Fruit fly (Drosophila melanogaster) whole organism, embryonic: ENCODE measurements around the gene Ask1.

ENCODE experiments used
- Asciz ChIP-seq: fragments of 200-800 bp; sonication (Bioruptor generic); optimal IDR thresholded peaks from 2 replicates; lab custom pipeline; 2017; ENCODE audit warnings: missing biosample characterization, mild to moderate bottlenecking, missing genetic modification characterization, missing genetic modification reagents
- BEAF-32 ChIP-seq: fragments of 200-800 bp; sonication (Bioruptor generic); optimal IDR thresholded peaks from 3 replicates; lab custom pipeline; 2017; ENCODE audit warnings: missing biosample characterization, missing genetic modification characterization, mild to moderate bottlenecking, moderate library complexity, missing genetic modification reagents
- BtbVII ChIP-seq: fragments of 200-800 bp; sonication (Bioruptor generic); optimal IDR thresholded peaks from 3 replicates; lab custom pipeline; 2017; ENCODE audit warnings: missing biosample characterization, mild to moderate bottlenecking, missing genetic modification characterization
- CG11247 ChIP-seq: fragments of 200-800 bp; sonication (Bioruptor generic); IDR thresholded peaks from 2 replicates; pipeline ENCODE4 v1.3.6; 2022; ENCODE audit warnings: missing biosample characterization, missing genetic modification characterization
- CG11398 ChIP-seq: fragments of 200-800 bp; sonication (Bioruptor generic); optimal IDR thresholded peaks from 2 replicates; lab custom pipeline; 2016; ENCODE audit warnings: missing biosample characterization, missing genetic modification characterization
- CG11695 ChIP-seq: fragments of 200-800 bp; sonication (Bioruptor generic); IDR thresholded peaks from 3 replicates; pipeline ENCODE4 v1.3.6; 2022; ENCODE audit warnings: missing biosample characterization, missing genetic modification characterization
- CG11723 ChIP-seq: fragments of 200-800 bp; sonication (Bioruptor generic); optimal IDR thresholded peaks from 2 replicates; lab custom pipeline; 2017; ENCODE audit warnings: missing biosample characterization, mild to moderate bottlenecking, missing genetic modification characterization
- CG13624 ChIP-seq: fragments of 200-800 bp; sonication (Bioruptor generic); optimal IDR thresholded peaks from 2 replicates; lab custom pipeline; 2016; ENCODE audit warnings: missing biosample characterization, missing genetic modification characterization
- CG13775 ChIP-seq: fragments of 200-800 bp; sonication (Bioruptor generic); optimal IDR thresholded peaks from 3 replicates; lab custom pipeline; 2017; ENCODE audit warnings: missing biosample characterization, mild to moderate bottlenecking, missing genetic modification characterization
- CG1603 ChIP-seq: fragments of 200-800 bp; sonication (Bioruptor generic); optimal IDR thresholded peaks from 2 replicates; lab custom pipeline; 2019; ENCODE audit warnings: missing biosample characterization, mild to moderate bottlenecking, missing genetic modification characterization, moderate library complexity
- CG1647 ChIP-seq: fragments of 200-800 bp; sonication (Bioruptor generic); optimal IDR thresholded peaks from 3 replicates; lab custom pipeline; 2016; ENCODE audit warnings: missing biosample characterization, missing genetic modification characterization
- CG16815 ChIP-seq: fragments of 200-800 bp; sonication (Bioruptor generic); optimal IDR thresholded peaks from 3 replicates; lab custom pipeline; 2017; ENCODE audit warnings: missing biosample characterization, mild to moderate bottlenecking, missing genetic modification characterization
- CG17802 ChIP-seq: fragments of 200-800 bp; sonication (Bioruptor generic); optimal IDR thresholded peaks from 2 replicates; lab custom pipeline; 2018; ENCODE audit warnings: missing biosample characterization, mild to moderate bottlenecking, missing genetic modification characterization, moderate library complexity
- CG18476 ChIP-seq: fragments of 200-800 bp; sonication (Bioruptor generic); optimal IDR thresholded peaks from 2 replicates; lab custom pipeline; 2016; ENCODE audit warnings: missing biosample characterization, mild to moderate bottlenecking, missing genetic modification characterization
- CG30403 ChIP-seq: fragments of 200-800 bp; sonication (Bioruptor generic); optimal IDR thresholded peaks from 3 replicates; lab custom pipeline; 2016; ENCODE audit warnings: missing biosample characterization, missing genetic modification characterization
- CG3281 ChIP-seq: fragments of 200-800 bp; sonication (Bioruptor generic); optimal IDR thresholded peaks from 3 replicates; lab custom pipeline; 2017; ENCODE audit warnings: missing biosample characterization, mild to moderate bottlenecking, missing genetic modification characterization
- CG3995 ChIP-seq: fragments of 200-800 bp; sonication (Bioruptor generic); optimal IDR thresholded peaks from 3 replicates; lab custom pipeline; 2016; ENCODE audit warnings: missing biosample characterization, missing genetic modification characterization
- CG4282 ChIP-seq: fragments of 200-800 bp; sonication (Bioruptor generic); optimal IDR thresholded peaks from 2 replicates; lab custom pipeline; 2016; ENCODE audit warnings: missing biosample characterization, missing genetic modification characterization
- CG4424 ChIP-seq: fragments of 200-800 bp; sonication (Bioruptor generic); optimal IDR thresholded peaks from 3 replicates; lab custom pipeline; 2016; ENCODE audit warnings: missing biosample characterization, missing genetic modification characterization
- CG6689 ChIP-seq: fragments of 200-800 bp; sonication (Bioruptor generic); IDR thresholded peaks from 2 replicates; pipeline ENCODE4 v1.3.6; 2022; ENCODE audit warnings: missing biosample characterization, missing genetic modification characterization
- CG7987 ChIP-seq: fragments of 200-800 bp; sonication (Bioruptor generic); optimal IDR thresholded peaks from 2 replicates; lab custom pipeline; 2018; ENCODE audit warnings: missing biosample characterization, mild to moderate bottlenecking, missing genetic modification characterization, moderate library complexity
- Camta ChIP-seq: fragments of 200-800 bp; sonication (Bioruptor generic); optimal IDR thresholded peaks from 2 replicates; lab custom pipeline; 2016; ENCODE audit warnings: missing biosample characterization, missing genetic modification characterization
- Elba2 ChIP-seq: fragments of 200-800 bp; sonication (Bioruptor generic); optimal IDR thresholded peaks from 3 replicates; lab custom pipeline; 2016; ENCODE audit warnings: missing biosample characterization, missing genetic modification characterization
- Fer3 ChIP-seq: fragments of 200-800 bp; sonication (Bioruptor generic); optimal IDR thresholded peaks from 2 replicates; lab custom pipeline; 2018; ENCODE audit warnings: missing biosample characterization, mild to moderate bottlenecking, missing genetic modification characterization, moderate library complexity
- Hand ChIP-seq: fragments of 200-800 bp; sonication (Bioruptor generic); optimal IDR thresholded peaks from 2 replicates; lab custom pipeline; 2017; ENCODE audit warnings: mild to moderate bottlenecking, missing biosample characterization, missing genetic modification reagents, missing genetic modification characterization
- Lhr ChIP-seq: fragments of 200-800 bp; sonication (Bioruptor generic); optimal IDR thresholded peaks from 3 replicates; lab custom pipeline; 2017; ENCODE audit warnings: mild to moderate bottlenecking, missing biosample characterization, missing genetic modification reagents, missing genetic modification characterization
- Lim3 ChIP-seq: fragments of 200-800 bp; sonication (Bioruptor generic); IDR thresholded peaks from 2 replicates; pipeline ENCODE4 v1.3.6; 2022; ENCODE audit warnings: missing biosample characterization, missing genetic modification characterization
- MESR4 ChIP-seq: fragments of 200-800 bp; sonication (Bioruptor generic); optimal IDR thresholded peaks from 2 replicates; lab custom pipeline; 2018; ENCODE audit warnings: missing biosample characterization, mild to moderate bottlenecking, missing genetic modification characterization, moderate library complexity
- Meics ChIP-seq: fragments of 200-800 bp; sonication (Bioruptor generic); optimal IDR thresholded peaks from 2 replicates; lab custom pipeline; 2017; ENCODE audit warnings: missing biosample characterization, mild to moderate bottlenecking, missing genetic modification characterization
- Nf-YA ChIP-seq: fragments of 200-800 bp; sonication (Bioruptor generic); IDR thresholded peaks from 2 replicates; pipeline ENCODE4 v1.3.6; 2022; ENCODE audit warnings: missing biosample characterization, missing genetic modification characterization
- Nf-YB ChIP-seq: fragments of 200-800 bp; sonication (Bioruptor generic); optimal IDR thresholded peaks from 3 replicates; lab custom pipeline; 2019; ENCODE audit warnings: missing biosample characterization, mild to moderate bottlenecking, missing genetic modification characterization, moderate library complexity
- NfI ChIP-seq: fragments of 200-800 bp; sonication (Bioruptor generic); optimal IDR thresholded peaks from 3 replicates; lab custom pipeline; 2018; ENCODE audit warnings: missing biosample characterization, mild to moderate bottlenecking, missing genetic modification characterization, moderate library complexity
- Vsx1 ChIP-seq: fragments of 200-800 bp; sonication (Bioruptor generic); optimal IDR thresholded peaks from 2 replicates; lab custom pipeline; 2017; ENCODE audit warnings: missing biosample characterization, mild to moderate bottlenecking, missing genetic modification characterization, missing genetic modification reagents
- aop ChIP-seq: fragments of 200-800 bp; sonication (Bioruptor generic); IDR thresholded peaks from 2 replicates; pipeline ENCODE4 v1.3.6; 2022; ENCODE audit warnings: missing biosample characterization, missing genetic modification characterization
- bbx ChIP-seq: fragments of 200-800 bp; sonication (Bioruptor generic); IDR thresholded peaks from 2 replicates; pipeline ENCODE4 v1.3.6; 2022; ENCODE audit warnings: missing biosample characterization, missing genetic modification characterization; ENCODE audit not compliant: partially characterized antibody
- corto ChIP-seq: fragments of 200-800 bp; sonication (Bioruptor generic); optimal IDR thresholded peaks from 2 replicates; lab custom pipeline; 2016; ENCODE audit warnings: missing biosample characterization, mild to moderate bottlenecking, missing genetic modification characterization, moderate library complexity
- crol ChIP-seq: fragments of 200-800 bp; sonication (Bioruptor generic); IDR thresholded peaks from 2 replicates; pipeline ENCODE4 v1.3.6; 2022; ENCODE audit warnings: missing biosample characterization, missing genetic modification characterization
- cwo ChIP-seq: fragments of 200-800 bp; sonication (Bioruptor generic); optimal IDR thresholded peaks from 3 replicates; lab custom pipeline; 2017; ENCODE audit warnings: missing biosample characterization, missing genetic modification characterization, mild to moderate bottlenecking, moderate library complexity, missing genetic modification reagents
- emc ChIP-seq: fragments of 200-800 bp; sonication (Bioruptor generic); optimal IDR thresholded peaks from 2 replicates; lab custom pipeline; 2016; ENCODE audit warnings: missing biosample characterization, missing genetic modification characterization
- gcm2 ChIP-seq: fragments of 200-800 bp; sonication (Bioruptor generic); optimal IDR thresholded peaks from 2 replicates; lab custom pipeline; 2016; ENCODE audit warnings: missing biosample characterization, missing genetic modification characterization
- her ChIP-seq: fragments of 200-800 bp; sonication (Bioruptor generic); optimal IDR thresholded peaks from 2 replicates; lab custom pipeline; 2016; ENCODE audit warnings: missing biosample characterization, missing genetic modification characterization
- mld ChIP-seq: fragments of 200-800 bp; sonication (Bioruptor generic); IDR thresholded peaks from 3 replicates; pipeline ENCODE4 v1.3.6; 2022; ENCODE audit warnings: missing biosample characterization, missing genetic modification characterization; ENCODE audit not compliant: partially characterized antibody
- stwl ChIP-seq: fragments of 200-800 bp; sonication (Bioruptor generic); optimal IDR thresholded peaks from 3 replicates; lab custom pipeline; 2018; ENCODE audit warnings: missing biosample characterization, mild to moderate bottlenecking, missing genetic modification characterization, moderate library complexity
- tll ChIP-seq, 2 experiments: fragments of 200-800 bp in 1 of 2; fragments of >200 bp in 1 of 2; sonication (Bioruptor generic) in 1 of 2; optimal IDR thresholded peaks; 2 replicates each; lab custom pipeline; 2017 to 2019; ENCODE audit warnings: missing biosample characterization in 2 of 2, missing genetic modification characterization in 2 of 2, mild to moderate bottlenecking in 1 of 2, moderate library complexity in 1 of 2
- tna ChIP-seq: fragments of 200-800 bp; sonication (Bioruptor generic); IDR thresholded peaks from 2 replicates; pipeline ENCODE4 v1.3.6; 2022; ENCODE audit warnings: missing biosample characterization, missing genetic modification characterization; ENCODE audit not compliant: partially characterized antibody
- twi ChIP-seq: fragments of 200-800 bp; optimal IDR thresholded peaks from 2 replicates; lab custom pipeline; 2019; ENCODE audit warnings: missing biosample characterization, mild to moderate bottlenecking, missing genetic modification characterization, moderate library complexity
- zen2 ChIP-seq: fragments of 200-800 bp; sonication (Bioruptor generic); IDR thresholded peaks from 3 replicates; pipeline ENCODE4 v1.3.6; 2022; ENCODE audit warnings: missing biosample characterization, missing genetic modification characterization; ENCODE audit not compliant: partially characterized antibody
- zfh1 ChIP-seq: fragments of 200-800 bp; sonication (Bioruptor generic); IDR thresholded peaks from 3 replicates; pipeline ENCODE4 v1.3.6; 2022; ENCODE audit warnings: missing biosample characterization, missing genetic modification characterization

Gene Ask1

dm6 chr3R:19875118-19875887, 4.2 kb upstream of the Ask1 start, which contains the start of gene Mrp5 (continued):
- TF ChIP-seq Lhr (GFP tag; lab: Kevin White, UChicago) = no peak
- TF ChIP-seq CG4282 (GFP tag; lab: Kevin White, UChicago) = no peak
- no peak for TF ChIP-seq gcm2
- peak; percentile 17 for TF ChIP-seq CG13624 (GFP tag; lab: Kevin White, UChicago)
- no peak for TF ChIP-seq BtbVII
- TF ChIP-seq CG13775 (GFP tag; lab: Kevin White, UChicago) = peak; percentile 51
- no peak for TF ChIP-seq Elba2 (GFP tag; lab: Kevin White, UChicago)
- TF ChIP-seq CG3281 (GFP tag; lab: Kevin White, UChicago) = peak; percentile 26
- no peak for TF ChIP-seq BEAF-32 (GFP tag; lab: Kevin White, UChicago)
- peak; percentile 57 for TF ChIP-seq CG6689
- no peak for TF ChIP-seq Lim3 (GFP tag; lab: Robert Waterston, UW)
- no peak for TF ChIP-seq corto (GFP tag; lab: Kevin White, UChicago)
- peak; percentile 15; the same call in 1 of the 2 replicates for TF ChIP-seq tna
- peak; percentile 70 for TF ChIP-seq zfh1
- peak; percentile 42 for TF ChIP-seq NfI (GFP tag; lab: Kevin White, UChicago)
- no peak for TF ChIP-seq CG1603 (tag; lab: Kevin White, UChicago)
- no peak for TF ChIP-seq mld (GFP tag; lab: Robert Waterston, UW)
- no peak for TF ChIP-seq CG16815
- TF ChIP-seq Nf-YA = 0 out of 2 replicates have a peak, but pooled peaks have one; percentile 37
- peak; percentile 34; the same call in 1 of the 2 replicates for TF ChIP-seq bbx (GFP tag; lab: Robert Waterston, UW)
- TF ChIP-seq cwo (GFP tag; lab: Kevin White, UChicago) = no peak
- peak; percentile 5 for TF ChIP-seq Camta (GFP tag; lab: Kevin White, UChicago)
- TF ChIP-seq CG11723 (GFP tag; lab: Kevin White, UChicago) = no peak
- no peak for TF ChIP-seq twi
- TF ChIP-seq Fer3 (tag; lab: Kevin White, UChicago) = peak; percentile 15
- no peak for TF ChIP-seq Vsx1 (GFP tag; lab: Kevin White, UChicago)
- TF ChIP-seq CG4424 (GFP tag; lab: Kevin White, UChicago) = peak; percentile 30
- TF ChIP-seq her (GFP tag; lab: Kevin White, UChicago) = no peak
- no peak for TF ChIP-seq CG18476 (GFP tag; lab: Kevin White, UChicago)
- peak; percentile 49; the same call in 1 of the 2 replicates for TF ChIP-seq aop
- peak; percentile 75 for TF ChIP-seq crol
- peak; percentile 59; the same call in 1 of the 2 replicates for TF ChIP-seq CG11247
- TF ChIP-seq CG1647 (GFP tag; lab: Kevin White, UChicago) = no peak
- TF ChIP-seq tll (GFP tag; optimal IDR thresholded peaks at IDR 0.05; lab: Kevin White, UChicago) = no peak
- no peak for TF ChIP-seq CG11398 (GFP tag; lab: Kevin White, UChicago)
- TF ChIP-seq stwl (tag; lab: Kevin White, UChicago) = no peak
- no peak for TF ChIP-seq Hand
- TF ChIP-seq Meics (GFP tag; lab: Kevin White, UChicago) = peak; percentile 59
- TF ChIP-seq CG7987 (GFP tag; lab: Kevin White, UChicago) = peak; percentile 17
- TF ChIP-seq Asciz (GFP tag; lab: Kevin White, UChicago) = no peak
- TF ChIP-seq zen2 (GFP tag; lab: Robert Waterston, UW) = no peak
- TF ChIP-seq CG11695 (GFP tag; lab: Robert Waterston, UW) = peak; percentile 51; the same call in 1 of the 3 replicates
- TF ChIP-seq CG30403 (GFP tag; lab: Kevin White, UChicago) = peak; percentile 40
- peak; percentile 39 for TF ChIP-seq MESR4
- TF ChIP-seq emc (GFP tag; lab: Kevin White, UChicago) = no peak
- no peak for TF ChIP-seq CG17802 (tag; lab: Kevin White, UChicago)
- peak; percentile 4 for TF ChIP-seq Nf-YB (GFP tag; lab: Kevin White, UChicago)
- TF ChIP-seq CG3995 (GFP tag; lab: Kevin White, UChicago) = no peak
